Fruit fly (Drosophila melanogaster): ENCODE data around the gene D19A.

Gene D19A

DNA sequence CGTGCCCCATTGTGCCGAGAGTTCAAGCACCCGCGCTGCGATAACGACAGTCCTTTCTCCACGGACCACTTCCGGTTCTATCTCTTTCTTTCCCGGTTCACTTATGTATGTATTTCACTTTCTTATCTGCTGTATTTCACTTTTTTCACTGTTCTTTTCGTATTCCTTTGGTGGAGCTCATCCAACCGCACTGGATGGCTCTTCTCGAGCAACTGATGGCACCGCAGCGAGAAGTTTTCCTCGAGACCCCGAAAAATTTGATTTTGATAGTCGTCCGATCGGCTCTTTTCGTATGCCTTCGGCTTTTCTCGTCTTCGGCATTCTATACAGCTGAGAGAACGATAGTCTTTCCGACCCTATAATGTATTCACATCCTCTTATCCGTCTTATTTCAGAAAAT lies 28.9 kb upstream of the D19A start, which contains the start of gene LanA (continued):
- TF ChIP-seq CG34376 (GFP tag; optimal IDR thresholded peaks at IDR 0.05) (peak; percentile 61), tx (GFP tag; optimal IDR thresholded peaks at IDR 0.05) (no peak), CG2875 (GFP tag; optimal IDR thresholded peaks at IDR 0.05) (no peak), Six4 (GFP tag; optimal IDR thresholded peaks at IDR 0.05) (no peak), prd (optimal IDR thresholded peaks at IDR 0.05) (no peak), prd (GFP tag; IDR thresholded peaks at IDR 0.05) (0 out of 3 replicates have a peak, but pooled peaks have one; percentile 3), CG10147 (GFP tag; optimal IDR thresholded peaks at IDR 0.05) (no peak), sqz (GFP tag; optimal IDR thresholded peaks at IDR 0.05) (no peak), CG43689 (GFP tag; IDR thresholded peaks at IDR 0.05) (no peak), sug (tag; optimal IDR thresholded peaks at IDR 0.05) (peak; percentile 26), Oaz (GFP tag; IDR thresholded peaks at IDR 0.05) (no peak), CG14050 (GFP tag; IDR thresholded peaks at IDR 0.05) (no peak), CG6654 (GFP tag; optimal IDR thresholded peaks at IDR 0.05) (no peak), hkb (optimal IDR thresholded peaks at IDR 0.05) (no peak), hkb (GFP tag; IDR thresholded peaks at IDR 0.05) (peak; percentile 11; the same call in 1 of the 2 replicates), CG9817 (tag; optimal IDR thresholded peaks at IDR 0.05) (no peak), CG7357 (GFP tag; IDR thresholded peaks at IDR 0.05) (no peak), Jarid2 (GFP tag; optimal IDR thresholded peaks at IDR 0.05) (peak; percentile 77), CG11504 (tag; optimal IDR thresholded peaks at IDR 0.05) (no peak), chn (GFP tag; optimal IDR thresholded peaks at IDR 0.05) (no peak), CG11398 (GFP tag; optimal IDR thresholded peaks at IDR 0.05) (peak; percentile 47), pros (GFP tag; optimal IDR thresholded peaks at IDR 0.05) (peak; percentile 44), sob (GFP tag; IDR thresholded peaks at IDR 0.05) (peak; percentile 46; the same call in 1 of the 2 replicates), ftz-f1 (GFP tag; optimal IDR thresholded peaks at IDR 0.05) (peak; percentile 2), CG31365 (tag; optimal IDR thresholded peaks at IDR 0.05) (no peak), CG17568 (GFP tag; optimal IDR thresholded peaks at IDR 0.05) (peak; percentile 44), Awh (GFP tag; IDR thresholded peaks at IDR 0.05) (peak; percentile 27; the same call in 1 of the 2 replicates), CG12299 (tag; optimal IDR thresholded peaks at IDR 0.05) (no peak), Aef1 (GFP tag; IDR thresholded peaks at IDR 0.05) (no peak), mirr (GFP tag; optimal IDR thresholded peaks at IDR 0.05) (peak; percentile 2), CHES-1-like (GFP tag; optimal IDR thresholded peaks at IDR 0.05) (peak; percentile 27), scrt (GFP tag; optimal IDR thresholded peaks at IDR 0.05) (no peak), CG6175 (GFP tag; IDR thresholded peaks at IDR 0.05) (0 out of 3 replicates have a peak, but pooled peaks have one; percentile 8), CG1603 (tag; optimal IDR thresholded peaks at IDR 0.05) (peak; percentile 32), row (GFP tag; IDR thresholded peaks at IDR 0.05) (no peak), CG12744 (GFP tag; optimal IDR thresholded peaks at IDR 0.05) (peak; percentile 31), lola (GFP tag; optimal IDR thresholded peaks at IDR 0.05) (no peak), bbx (GFP tag; IDR thresholded peaks at IDR 0.05; ENCODE audit: partially characterized antibody) (peak; percentile 61), CG18011 (GFP tag; optimal IDR thresholded peaks at IDR 0.05) (no peak), CG4424 (GFP tag; optimal IDR thresholded peaks at IDR 0.05) (no peak), ato (GFP tag; IDR thresholded peaks at IDR 0.05; ENCODE audit: partially characterized antibody) (0 out of 2 replicates have a peak, but pooled peaks have one; percentile 45), CG4404 (GFP tag; IDR thresholded peaks at IDR 0.05) (no peak), gcm2 (GFP tag; optimal IDR thresholded peaks at IDR 0.05) (no peak), CG2678 (tag; optimal IDR thresholded peaks at IDR 0.05) (no peak), CG15479 (GFP tag; optimal IDR thresholded peaks at IDR 0.05) (no peak), CG4328 (GFP tag; optimal IDR thresholded peaks at IDR 0.05) (no peak), MBD-R2 (GFP tag; IDR thresholded peaks at IDR 0.05) (no peak), emc (GFP tag; optimal IDR thresholded peaks at IDR 0.05) (no peak), B-H1 (GFP tag; IDR thresholded peaks at IDR 0.05) (no peak), CG6854 (GFP tag; optimal IDR thresholded peaks at IDR 0.05) (no peak), CG18764 (GFP tag; optimal IDR thresholded peaks at IDR 0.05) (no peak)
